Worm (Caenorhabditis elegans) whole organism, young adult: ENCODE measurements around the gene szy-2.

Experiments used
- F33H1.4 ChIP-seq: fragments of 200-800 bp; sonication (Bioruptor generic); IDR thresholded peaks from 2 replicates; pipeline ENCODE4 v1.3.6; 2022; ENCODE audit warnings: missing genetic modification reagents, missing genetic modification characterization, missing compliant biosample characterization
- F49E8.2 ChIP-seq: sonication (generic microtip); optimal IDR thresholded peaks from 3 replicates; lab custom pipeline; 2017; ENCODE audit warnings: missing genetic modification characterization, mild to moderate bottlenecking, missing compliant biosample characterization, antibody characterized with exemption, moderate library complexity; ENCODE audit not compliant: insufficient read depth
- ama-1 ChIP-seq, 3 experiments: fragments of 150-350 bp in 1 of 3; sonication (generic microtip) in 2 of 3; optimal IDR thresholded peaks; 2 replicates each; lab custom pipeline; 2014 to 2018; ENCODE audit warnings: missing biosample characterization in 2 of 3, missing genetic modification characterization in 2 of 3, missing genetic modification reagents in 2 of 3
- bed-1 ChIP-seq: fragments of 200-800 bp; sonication (Bioruptor generic); IDR thresholded peaks from 2 replicates; pipeline ENCODE4 v1.3.6; 2022; ENCODE audit warnings: missing genetic modification reagents, missing genetic modification characterization, missing compliant biosample characterization
- ceh-27 ChIP-seq: fragments of 200-800 bp; sonication (Bioruptor generic); optimal IDR thresholded peaks from 2 replicates; lab custom pipeline; 2018; ENCODE audit warnings: mild to moderate bottlenecking, missing genetic modification characterization, moderate library complexity, missing compliant biosample characterization
- die-1 ChIP-seq: sonication (generic microtip); optimal IDR thresholded peaks from 2 replicates; lab custom pipeline; 2016; ENCODE audit warnings: missing genotype, mild to moderate bottlenecking, missing genetic modification characterization, missing compliant biosample characterization
- dpl-1 ChIP-seq: fragments of 150-350 bp; optimal IDR thresholded peaks from 2 replicates; lab custom pipeline; 2014; ENCODE audit warnings: missing biosample characterization, missing genetic modification reagents, missing genetic modification characterization
- fkh-3 ChIP-seq: sonication (generic microtip); optimal IDR thresholded peaks from 2 replicates; lab custom pipeline; 2016; ENCODE audit warnings: mild to moderate bottlenecking, missing genetic modification characterization, missing compliant biosample characterization
- lin-35 ChIP-seq, 3 experiments: fragments of 150-350 bp in 2 of 3; sonication (generic microtip) in 1 of 3; optimal IDR thresholded peaks; 2 replicates each; lab custom pipeline; 2014 to 2018; ENCODE audit warnings: missing biosample characterization in 3 of 3, missing genetic modification characterization in 3 of 3, missing genetic modification reagents in 3 of 3
- madf-8 ChIP-seq: fragments of 200-800 bp; sonication (Bioruptor generic); conservative IDR thresholded peaks from 2 replicates; pipeline ENCODE4 v1.3.6; 2022; ENCODE audit warnings: missing genetic modification reagents, missing genetic modification characterization, missing compliant biosample characterization
- mxl-1 ChIP-seq: sonication (generic microtip); optimal IDR thresholded peaks from 2 replicates; lab custom pipeline; 2016; ENCODE audit warnings: missing genetic modification characterization, missing compliant biosample characterization
- snpc-4 ChIP-seq, 5 experiments: fragments of 150-350 bp in 1 of 5; sonication (generic microtip) in 4 of 5; optimal IDR thresholded peaks; 2 replicates each; lab custom pipeline; 2014 to 2018; ENCODE audit warnings: missing genetic modification characterization in 5 of 5, missing biosample characterization in 3 of 5, antibody characterized with exemption in 2 of 5, mild to moderate bottlenecking in 2 of 5, missing compliant biosample characterization in 2 of 5, missing genotype in 2 of 5, moderate library complexity in 2 of 5, missing genetic modification reagents in 1 of 5
- ztf-22 ChIP-seq: fragments of 200-800 bp; sonication (Bioruptor generic); optimal IDR thresholded peaks from 2 replicates; lab custom pipeline; 2018; ENCODE audit warnings: mild to moderate bottlenecking, missing genetic modification characterization, moderate library complexity, missing compliant biosample characterization
- ztf-3 ChIP-seq: fragments of 200-800 bp; sonication (Bioruptor generic); optimal IDR thresholded peaks from 2 replicates; lab custom pipeline; 2018; ENCODE audit warnings: mild to moderate bottlenecking, missing genetic modification characterization, missing compliant biosample characterization

- TF ChIP-seq F49E8.2 = no peak
- TF ChIP-seq ceh-27 (GFP tag; lab: Kevin White, UChicago) = no peak
- TF ChIP-seq fkh-3 (tag; lab: Kevin White, UChicago) = no peak
- TF ChIP-seq F33H1.4 (GFP tag; lab: Robert Waterston, UW) = no peak
- TF ChIP-seq mxl-1 = no peak
- TF ChIP-seq ztf-22 (GFP tag; lab: Kevin White, UChicago) = no peak
- TF ChIP-seq ama-1 (optimal IDR thresholded peaks at IDR 0.05; lab: Kevin White, UChicago) = no peak
- no peak for TF ChIP-seq ama-1 (GFP tag; optimal IDR thresholded peaks at IDR 0.05; lab: Kevin White, UChicago)
- TF ChIP-seq ztf-3 (GFP tag; lab: Kevin White, UChicago) = no peak
- TF ChIP-seq dpl-1 = no peak
- no peak for TF ChIP-seq die-1 (tag; lab: Kevin White, UChicago)
- TF ChIP-seq bed-1 (GFP tag; lab: Robert Waterston, UW) = no peak
- TF ChIP-seq madf-8 (GFP tag; lab: Robert Waterston, UW) = no peak
- TF ChIP-seq snpc-4 (GFP tag; optimal IDR thresholded peaks at IDR 0.05; lab: Kevin White, UChicago) = no peak
- no peak for TF ChIP-seq snpc-4 (tag; optimal IDR thresholded peaks at IDR 0.05; lab: Kevin White, UChicago)
- no peak for TF ChIP-seq lin-35 (GFP tag; optimal IDR thresholded peaks at IDR 0.05; lab: Kevin White, UChicago)
Observed at ce11 chrIII:5346017-5346416, 25.1 kb downstream of the szy-2 start, which contains the start of gene glrx-21.
